Worm (Caenorhabditis elegans) whole organism, L4 larva: ENCODE results near the gene btb-19.

Experiments used
- D1046.2 ChIP-seq: fragments of 200-800 bp; sonication (Bioruptor generic); IDR thresholded peaks from 2 replicates; pipeline ENCODE4 v1.3.6; 2022; ENCODE audit warnings: missing genetic modification characterization, missing compliant biosample characterization
- F10B5.3 ChIP-seq: sonication (generic microtip); optimal IDR thresholded peaks from 2 replicates; lab custom pipeline; 2016; ENCODE audit warnings: mild to moderate bottlenecking, missing genetic modification characterization, missing compliant biosample characterization
- F49E8.2 ChIP-seq: sonication (generic microtip); optimal IDR thresholded peaks from 2 replicates; lab custom pipeline; 2016; ENCODE audit warnings: missing compliant biosample characterization, mild to moderate bottlenecking, missing genetic modification characterization, borderline replicate concordance
- T20F7.1 ChIP-seq: fragments of 200-800 bp; sonication (Bioruptor generic); optimal IDR thresholded peaks from 2 replicates; lab custom pipeline; 2018; ENCODE audit warnings: mild to moderate bottlenecking, missing genetic modification characterization, missing compliant biosample characterization
- aha-1 ChIP-seq: fragments of 150-350 bp; peaks from one replicate; lab custom pipeline; 2014; ENCODE audit warnings: missing biosample characterization, missing genetic modification characterization
- ceh-20 ChIP-seq: fragments of 200-800 bp; sonication (Bioruptor generic); IDR thresholded peaks from 2 replicates; pipeline ENCODE4 v1.3.6; 2022; ENCODE audit warnings: missing genetic modification reagents, missing genetic modification characterization, missing compliant biosample characterization
- ctbp-1 ChIP-seq: fragments of 200-800 bp; sonication (Bioruptor generic); IDR thresholded peaks from 2 replicates; pipeline ENCODE4 v1.3.6; 2022; ENCODE audit warnings: missing genetic modification reagents, missing genetic modification characterization, missing compliant biosample characterization
- daf-16 ChIP-seq, 3 experiments: sonication (generic microtip); optimal IDR thresholded peaks; 2 replicates each; lab custom pipeline; 2016 to 2017; ENCODE audit warnings: missing genetic modification characterization in 3 of 3, missing genetic modification reagents in 3 of 3, mild to moderate bottlenecking in 2 of 3, missing compliant biosample characterization in 2 of 3, missing biosample characterization in 1 of 3, moderate library complexity in 1 of 3
- dpl-1 ChIP-seq: fragments of 150-350 bp; optimal IDR thresholded peaks from 2 replicates; lab custom pipeline; 2014; ENCODE audit warnings: missing biosample characterization, missing genetic modification reagents, missing genetic modification characterization
- dve-1 ChIP-seq: sonication (generic microtip); optimal IDR thresholded peaks from 2 replicates; lab custom pipeline; 2017; ENCODE audit warnings: antibody characterized with exemption, mild to moderate bottlenecking, missing genetic modification characterization, missing compliant biosample characterization; ENCODE audit not compliant: insufficient read depth
- egl-27 ChIP-seq: sonication (generic microtip); optimal IDR thresholded peaks from 3 replicates; lab custom pipeline; 2017; ENCODE audit warnings: missing biosample characterization, missing genetic modification reagents, missing genetic modification characterization
- egl-43 ChIP-seq: fragments of 200-800 bp; sonication (Bioruptor generic); IDR thresholded peaks from 2 replicates; pipeline ENCODE4 v1.3.6; 2022; ENCODE audit warnings: missing genetic modification reagents, missing genetic modification characterization, missing compliant biosample characterization
- fkh-10 ChIP-seq: fragments of 150-350 bp; optimal IDR thresholded peaks from 2 replicates; lab custom pipeline; 2014; ENCODE audit warnings: missing biosample characterization, missing genetic modification reagents, missing genetic modification characterization
- hif-1 ChIP-seq, 2 experiments: sonication (generic microtip); optimal IDR thresholded peaks; 2 replicates each; lab custom pipeline; 2016 to 2017; ENCODE audit warnings: missing compliant biosample characterization in 2 of 2, missing genetic modification characterization in 2 of 2, missing genetic modification reagents in 2 of 2, missing genotype in 2 of 2, mild to moderate bottlenecking in 1 of 2
- hlh-11 ChIP-seq: fragments of 200-800 bp; sonication (Bioruptor generic); optimal IDR thresholded peaks from 2 replicates; lab custom pipeline; 2018; ENCODE audit warnings: mild to moderate bottlenecking, missing genetic modification characterization, missing compliant biosample characterization
- hmg-1.1 ChIP-seq: fragments of 200-800 bp; sonication (Bioruptor generic); IDR thresholded peaks from 2 replicates; pipeline ENCODE4 v1.3.6; 2022; ENCODE audit warnings: missing genetic modification reagents, missing genetic modification characterization, missing compliant biosample characterization
- lsy-2 ChIP-seq, 2 experiments: fragments of 150-350 bp in 1 of 2; sonication (generic microtip) in 1 of 2; optimal IDR thresholded peaks; 2 replicates each; lab custom pipeline; 2014 to 2017; ENCODE audit warnings: missing biosample characterization in 2 of 2, missing genetic modification characterization in 2 of 2
- mdl-1 ChIP-seq, 2 experiments: fragments of 150-350 bp in 1 of 2; sonication (generic microtip) in 1 of 2; optimal IDR thresholded peaks; 2 replicates each; lab custom pipeline; 2014 to 2017; ENCODE audit warnings: missing biosample characterization in 2 of 2, missing genetic modification characterization in 2 of 2
- mep-1 ChIP-seq: fragments of 150-350 bp; sonication (generic microtip); optimal IDR thresholded peaks from 3 replicates; lab custom pipeline; 2014; ENCODE audit warnings: missing biosample characterization, missing genetic modification characterization
- mxl-3 ChIP-seq: fragments of 200-800 bp; sonication (Bioruptor generic); optimal IDR thresholded peaks from 2 replicates; lab custom pipeline; 2018; ENCODE audit warnings: mild to moderate bottlenecking, missing genetic modification characterization, missing compliant biosample characterization
- nhr-10 ChIP-seq: fragments of 150-350 bp; optimal IDR thresholded peaks from 2 replicates; lab custom pipeline; 2014; ENCODE audit warnings: missing biosample characterization, missing genetic modification characterization
- nhr-111 ChIP-seq: fragments of 200-800 bp; sonication (Bioruptor generic); optimal IDR thresholded peaks from 2 replicates; lab custom pipeline; 2018; ENCODE audit warnings: mild to moderate bottlenecking, missing genetic modification characterization, missing compliant biosample characterization
- nhr-237 ChIP-seq: sonication (generic microtip); optimal IDR thresholded peaks from 2 replicates; lab custom pipeline; 2017; ENCODE audit warnings: missing biosample characterization, missing genetic modification characterization
- nhr-25 ChIP-seq: sonication (generic microtip); optimal IDR thresholded peaks from 2 replicates; lab custom pipeline; 2017; ENCODE audit warnings: missing genetic modification characterization, mild to moderate bottlenecking, missing compliant biosample characterization, antibody characterized with exemption, moderate library complexity, borderline replicate concordance; ENCODE audit not compliant: insufficient read depth
- nhr-28 ChIP-seq: fragments of 150-350 bp; optimal IDR thresholded peaks from 2 replicates; lab custom pipeline; 2014; ENCODE audit warnings: missing biosample characterization, missing genetic modification characterization
- nhr-48 ChIP-seq: sonication (generic microtip); optimal IDR thresholded peaks from 2 replicates; lab custom pipeline; 2016; ENCODE audit warnings: mild to moderate bottlenecking, missing genetic modification characterization, missing compliant biosample characterization
- nhr-77 ChIP-seq: fragments of 150-350 bp; optimal IDR thresholded peaks from 2 replicates; lab custom pipeline; 2014; ENCODE audit warnings: missing biosample characterization, missing genetic modification characterization
- php-3 ChIP-seq: fragments of 200-800 bp; sonication (Bioruptor generic); IDR thresholded peaks from 2 replicates; pipeline ENCODE4 v1.3.6; 2022; ENCODE audit warnings: missing genetic modification reagents, missing genetic modification characterization, missing compliant biosample characterization
- saeg-2 ChIP-seq: fragments of 200-800 bp; sonication (Bioruptor generic); IDR thresholded peaks from 2 replicates; pipeline ENCODE4 v1.3.6; 2022; ENCODE audit warnings: missing genetic modification reagents, missing genetic modification characterization, missing compliant biosample characterization
- set-16 ChIP-seq: fragments of 200-800 bp; sonication (Bioruptor generic); IDR thresholded peaks from 2 replicates; pipeline ENCODE4 v1.3.6; 2022; ENCODE audit warnings: missing genetic modification reagents, missing genetic modification characterization, missing compliant biosample characterization
- skn-1 ChIP-seq: fragments of 150-350 bp; optimal IDR thresholded peaks from 2 replicates; lab custom pipeline; 2014; ENCODE audit warnings: missing biosample characterization, missing genetic modification characterization
- snpc-1.2 ChIP-seq: fragments of 200-800 bp; sonication (Bioruptor generic); IDR thresholded peaks from 2 replicates; pipeline ENCODE4 v1.3.6; 2022; ENCODE audit warnings: missing genetic modification reagents, missing genetic modification characterization, missing compliant biosample characterization
- tra-1 ChIP-seq: fragments of 200-800 bp; sonication (Bioruptor generic); IDR thresholded peaks from 2 replicates; pipeline ENCODE4 v1.3.6; 2022; ENCODE audit warnings: missing genetic modification reagents, missing genetic modification characterization, missing compliant biosample characterization
- unc-130 ChIP-seq: sonication (generic microtip); optimal IDR thresholded peaks from 2 replicates; lab custom pipeline; 2016; ENCODE audit warnings: missing genetic modification reagents, missing genetic modification characterization, missing compliant biosample characterization
- unc-39 ChIP-seq: sonication (generic microtip); optimal IDR thresholded peaks from 2 replicates; lab custom pipeline; 2017; ENCODE audit warnings: missing biosample characterization, missing genetic modification characterization
- zfp-2 ChIP-seq: sonication (generic microtip); optimal IDR thresholded peaks from 2 replicates; lab custom pipeline; 2016; ENCODE audit warnings: mild to moderate bottlenecking, missing genetic modification characterization, missing compliant biosample characterization
- zfp-3 ChIP-seq: fragments of 200-800 bp; sonication (Bioruptor generic); conservative IDR thresholded peaks from 2 replicates; pipeline ENCODE4 v1.3.6; 2022; ENCODE audit warnings: missing genetic modification reagents, missing genetic modification characterization, missing compliant biosample characterization
- zip-2 ChIP-seq: fragments of 150-350 bp; optimal IDR thresholded peaks from 2 replicates; lab custom pipeline; 2014; ENCODE audit warnings: missing biosample characterization, missing genetic modification characterization

The btb-19 gene

ce11 chrII:14495341-14495740 lies 26.6 kb downstream of the btb-19 start (continued):
- no peak for TF ChIP-seq skn-1 (tag; lab: Kevin White, UChicago)
- no peak for TF ChIP-seq nhr-77 (tag; lab: Kevin White, UChicago)
- peak; percentile 20 for TF ChIP-seq nhr-48
- TF ChIP-seq mep-1 (tag; lab: Kevin White, UChicago) = peak; percentile 38
- no peak for TF ChIP-seq dpl-1 (GFP tag; lab: Kevin White, UChicago)
- TF ChIP-seq nhr-10 (tag; lab: Kevin White, UChicago) = no peak
- no peak for TF ChIP-seq tra-1 (GFP tag; lab: Robert Waterston, UW)
- no peak for TF ChIP-seq saeg-2
- TF ChIP-seq unc-39 (tag; lab: Kevin White, UChicago) = no peak
- no peak for TF ChIP-seq unc-130
- TF ChIP-seq F49E8.2 (tag; lab: Kevin White, UChicago) = no peak
- peak; percentile 43 for TF ChIP-seq hlh-11 (tag; lab: Kevin White, UChicago)
- no peak for TF ChIP-seq set-16 (GFP tag; lab: Robert Waterston, UW)
- TF ChIP-seq D1046.2 (GFP tag; lab: Robert Waterston, UW) = no peak
- TF ChIP-seq nhr-237 (tag; lab: Kevin White, UChicago) = no peak
- no peak for TF ChIP-seq ctbp-1
- TF ChIP-seq mdl-1 (tag; optimal IDR thresholded peaks at IDR 0.05; lab: Kevin White, UChicago) = peak in 1 of 2 experiments; percentile 48
- TF ChIP-seq fkh-10 (GFP tag; lab: Kevin White, UChicago) = no peak
- no peak for TF ChIP-seq egl-27 (tag; lab: Kevin White, UChicago)
- TF ChIP-seq mxl-3 = peak; percentile 40
- no peak for TF ChIP-seq F10B5.3 (tag; lab: Kevin White, UChicago)
- no peak for TF ChIP-seq hmg-1.1
- TF ChIP-seq daf-16 (GFP tag; optimal IDR thresholded peaks at IDR 0.05; lab: Kevin White, UChicago) = no peak
- peak; percentile 0 for TF ChIP-seq daf-16 (tag; optimal IDR thresholded peaks at IDR 0.05; lab: Kevin White, UChicago)
- TF ChIP-seq php-3 = no peak
- no peak for TF ChIP-seq zip-2
- no peak for TF ChIP-seq ceh-20 (GFP tag; lab: Robert Waterston, UW)
- peak in 1 of 2 experiments; percentile 13 for TF ChIP-seq lsy-2 (tag; optimal IDR thresholded peaks at IDR 0.05; lab: Kevin White, UChicago)

ce11 chrII:14494464-14494863 lies 27.5 kb downstream of the btb-19 start:
- no peak for TF ChIP-seq zfp-2
- TF ChIP-seq daf-16 (GFP tag; optimal IDR thresholded peaks at IDR 0.05; lab: Kevin White, UChicago) = no peak
- TF ChIP-seq daf-16 (tag; optimal IDR thresholded peaks at IDR 0.05; lab: Kevin White, UChicago) = peak; percentile 63
- peak in 1 of 2 experiments; percentile 82 for TF ChIP-seq hif-1 (tag; optimal IDR thresholded peaks at IDR 0.05; lab: Kevin White, UChicago)
- TF ChIP-seq dve-1 (tag; lab: Kevin White, UChicago) = peak; percentile 64
- peak; percentile 32 for TF ChIP-seq nhr-77 (tag; lab: Kevin White, UChicago)
- TF ChIP-seq nhr-28 (tag; lab: Kevin White, UChicago) = peak; percentile 61
- peak; percentile 17 for TF ChIP-seq hlh-11 (tag; lab: Kevin White, UChicago)
- TF ChIP-seq snpc-1.2 (GFP tag; lab: Robert Waterston, UW) = no peak
- no peak for TF ChIP-seq T20F7.1 (GFP tag; lab: Kevin White, UChicago)
- TF ChIP-seq, all 104 proteins: peak for 6

- TF ChIP-seq zfp-3 (GFP tag; lab: Robert Waterston, UW) (peak; percentile 9; the same call in 1 of the 2 replicates), nhr-111 (GFP tag; lab: Kevin White, UChicago) (no peak)
These were observed 27.7 kb downstream of the btb-19 start, which contains the start of gene cysl-2 for ce11 chrII:14494414-14494463. TSS of gene cysl-2 (minus strand) at chrII:14494451.

ce11 chrII:14494014-14494413 lies 27.9 kb downstream of the btb-19 start:
- TF ChIP-seq egl-43 (0 out of 2 replicates have a peak, but pooled peaks have one; percentile 8), set-16 (GFP tag; lab: Robert Waterston, UW) (peak; percentile 34; the same call in 1 of the 2 replicates), nhr-25 (no peak), aha-1 (tag; lab: Kevin White, UChicago) (peak; percentile 33)
